Fruit fly (Drosophila melanogaster): ENCODE data around the gene CG43077.

dm6 chrX:17081147-17081546 is 12.8 kb upstream of the CG43077 start, which contains the start of gene CG4955:
- no peak for TF ChIP-seq EcR (GFP tag; optimal IDR thresholded peaks at IDR 0.05)
- TF ChIP-seq fd96Ca (GFP tag; IDR thresholded peaks at IDR 0.05), result no peak
- TF ChIP-seq CG9948 (tag; optimal IDR thresholded peaks at IDR 0.05), result no peak
- no peak for TF ChIP-seq CG4496 (GFP tag; IDR thresholded peaks at IDR 0.05)
- no peak for TF ChIP-seq CG13204 (GFP tag; optimal IDR thresholded peaks at IDR 0.05)
- no peak for TF ChIP-seq CG14655 (GFP tag; optimal IDR thresholded peaks at IDR 0.05)
- no peak for TF ChIP-seq CG10348 (GFP tag; IDR thresholded peaks at IDR 0.05)
- no peak for TF ChIP-seq CG15710 (tag; optimal IDR thresholded peaks at IDR 0.05)
- TF ChIP-seq CG17806 (tag; optimal IDR thresholded peaks at IDR 0.05), result no peak
- no peak for TF ChIP-seq CG8301 (tag; optimal IDR thresholded peaks at IDR 0.05)
- TF ChIP-seq CG32121 (GFP tag; IDR thresholded peaks at IDR 0.05), result no peak
